Fruit fly (Drosophila melanogaster) whole organism, embryonic: ENCODE measurements around the gene beag.

ENCODE experiments used
- Asciz ChIP-seq: fragments of 200-800 bp; sonication (Bioruptor generic); optimal IDR thresholded peaks from 2 replicates; lab custom pipeline; 2017; ENCODE audit warnings: missing biosample characterization, mild to moderate bottlenecking, missing genetic modification characterization, missing genetic modification reagents
- CG10366 ChIP-seq: fragments of 200-800 bp; sonication (Bioruptor generic); IDR thresholded peaks from 2 replicates; pipeline ENCODE4 v1.3.6; 2022; ENCODE audit warnings: missing biosample characterization, missing genetic modification characterization
- CG10654 ChIP-seq: fragments of 200-800 bp; sonication (Bioruptor generic); optimal IDR thresholded peaks from 2 replicates; lab custom pipeline; 2016; ENCODE audit warnings: missing biosample characterization, missing genetic modification characterization
- CG13424 ChIP-seq: fragments of 200-800 bp; sonication (Bioruptor generic); optimal IDR thresholded peaks from 2 replicates; lab custom pipeline; 2019; ENCODE audit warnings: missing biosample characterization, mild to moderate bottlenecking, missing genetic modification characterization, moderate library complexity
- CG14965 ChIP-seq: fragments of 200-800 bp; sonication (Bioruptor generic); optimal IDR thresholded peaks from 2 replicates; lab custom pipeline; 2016; ENCODE audit warnings: missing biosample characterization, missing genetic modification characterization, borderline replicate concordance
- CG15514 ChIP-seq: fragments of 200-800 bp; sonication (Bioruptor generic); optimal IDR thresholded peaks from 3 replicates; lab custom pipeline; 2017; ENCODE audit warnings: missing biosample characterization, missing genetic modification characterization, mild to moderate bottlenecking, moderate library complexity, missing genetic modification reagents
- CG1602 ChIP-seq: fragments of 200-800 bp; sonication (Bioruptor generic); optimal IDR thresholded peaks from 3 replicates; lab custom pipeline; 2016; ENCODE audit warnings: missing biosample characterization, missing genetic modification characterization
- CG1603 ChIP-seq: fragments of 200-800 bp; sonication (Bioruptor generic); optimal IDR thresholded peaks from 2 replicates; lab custom pipeline; 2019; ENCODE audit warnings: missing biosample characterization, mild to moderate bottlenecking, missing genetic modification characterization, moderate library complexity
- CG17612 ChIP-seq: fragments of 200-800 bp; sonication (Bioruptor generic); IDR thresholded peaks from 2 replicates; pipeline ENCODE4 v1.3.6; 2022; ENCODE audit warnings: missing biosample characterization, missing genetic modification characterization
- CG17912 ChIP-seq: fragments of 200-800 bp; sonication (Bioruptor generic); optimal IDR thresholded peaks from 2 replicates; lab custom pipeline; 2018; ENCODE audit warnings: missing biosample characterization, mild to moderate bottlenecking, missing genetic modification characterization
- CG1792 ChIP-seq: fragments of 200-800 bp; sonication (Bioruptor generic); optimal IDR thresholded peaks from 2 replicates; lab custom pipeline; 2016; ENCODE audit warnings: missing biosample characterization, missing genetic modification characterization
- CG18262 ChIP-seq: fragments of 200-800 bp; optimal IDR thresholded peaks from 3 replicates; lab custom pipeline; 2019; ENCODE audit warnings: missing biosample characterization, mild to moderate bottlenecking, missing genetic modification characterization, moderate library complexity
- CG2129 ChIP-seq: fragments of 200-800 bp; sonication (Bioruptor generic); IDR thresholded peaks from 2 replicates; pipeline ENCODE4 v1.3.6; 2022; ENCODE audit warnings: missing biosample characterization, missing genetic modification characterization; ENCODE audit not compliant: partially characterized antibody
- CG2199 ChIP-seq: fragments of 200-800 bp; sonication (Bioruptor generic); IDR thresholded peaks from 3 replicates; pipeline ENCODE4 v1.3.6; 2022; ENCODE audit warnings: missing biosample characterization, missing genetic modification characterization
- CG2712 ChIP-seq: fragments of 200-800 bp; optimal IDR thresholded peaks from 3 replicates; lab custom pipeline; 2019; ENCODE audit warnings: missing biosample characterization, mild to moderate bottlenecking, missing genetic modification characterization, moderate library complexity
- CG3407 ChIP-seq: fragments of 200-800 bp; sonication (Bioruptor generic); optimal IDR thresholded peaks from 2 replicates; lab custom pipeline; 2018; ENCODE audit warnings: missing biosample characterization, mild to moderate bottlenecking, missing genetic modification characterization
- CG34422 ChIP-seq: fragments of 200-800 bp; sonication (Bioruptor generic); IDR thresholded peaks from 3 replicates; pipeline ENCODE4 v1.3.6; 2022; ENCODE audit warnings: missing biosample characterization, missing genetic modification characterization
- CG3838 ChIP-seq: fragments of 200-800 bp; sonication (Bioruptor generic); optimal IDR thresholded peaks from 3 replicates; lab custom pipeline; 2016; ENCODE audit warnings: missing biosample characterization, missing genetic modification characterization
- CG42726 ChIP-seq: fragments of 200-800 bp; sonication (Bioruptor generic); IDR thresholded peaks from 2 replicates; pipeline ENCODE4 v1.3.6; 2022; ENCODE audit warnings: missing biosample characterization, missing genetic modification characterization; ENCODE audit not compliant: partially characterized antibody
- CG4617 ChIP-seq: fragments of 200-800 bp; sonication (Bioruptor generic); optimal IDR thresholded peaks from 3 replicates; lab custom pipeline; 2016; ENCODE audit warnings: missing biosample characterization, missing genetic modification characterization, borderline replicate concordance
- CG4730 ChIP-seq: fragments of 200-800 bp; sonication (Bioruptor generic); IDR thresholded peaks from 2 replicates; pipeline ENCODE4 v1.3.6; 2022; ENCODE audit warnings: missing biosample characterization, missing genetic modification characterization
- CG6272 ChIP-seq: fragments of 200-800 bp; sonication (Bioruptor generic); IDR thresholded peaks from 2 replicates; pipeline ENCODE4 v1.3.6; 2022; ENCODE audit warnings: missing biosample characterization, missing genetic modification characterization
- CG7271 ChIP-seq: fragments of 200-800 bp; sonication (Bioruptor generic); optimal IDR thresholded peaks from 2 replicates; lab custom pipeline; 2018; ENCODE audit warnings: missing biosample characterization, mild to moderate bottlenecking, missing genetic modification characterization, moderate library complexity
- Dfd ChIP-seq, 2 experiments: fragments of >200 bp; optimal IDR thresholded peaks; 2 replicates each; lab custom pipeline; 2017; ENCODE audit warnings: missing biosample characterization in 2 of 2, missing genetic modification characterization in 2 of 2
- Hey ChIP-seq: fragments of 200-800 bp; sonication (Bioruptor generic); optimal IDR thresholded peaks from 3 replicates; lab custom pipeline; 2018; ENCODE audit warnings: missing biosample characterization, mild to moderate bottlenecking, missing genetic modification characterization
- Hmr ChIP-seq: fragments of 200-800 bp; sonication (Bioruptor generic); optimal IDR thresholded peaks from 3 replicates; lab custom pipeline; 2017; ENCODE audit warnings: mild to moderate bottlenecking, missing biosample characterization, missing genetic modification reagents, missing genetic modification characterization
- Lhr ChIP-seq: fragments of 200-800 bp; sonication (Bioruptor generic); optimal IDR thresholded peaks from 3 replicates; lab custom pipeline; 2017; ENCODE audit warnings: mild to moderate bottlenecking, missing biosample characterization, missing genetic modification reagents, missing genetic modification characterization
- Mad ChIP-seq: fragments of 200-800 bp; sonication (Bioruptor generic); optimal IDR thresholded peaks from 2 replicates; lab custom pipeline; 2016; ENCODE audit warnings: missing biosample characterization, missing genetic modification characterization
- NC2α ChIP-seq: fragments of 200-800 bp; sonication (Bioruptor generic); optimal IDR thresholded peaks from 2 replicates; lab custom pipeline; 2016; ENCODE audit warnings: missing biosample characterization, missing genetic modification characterization
- Ssrp ChIP-seq: fragments of 200-800 bp; sonication (Bioruptor generic); optimal IDR thresholded peaks from 2 replicates; lab custom pipeline; 2018; ENCODE audit warnings: missing biosample characterization, mild to moderate bottlenecking, missing genetic modification characterization, moderate library complexity
- ab ChIP-seq: fragments of 200-800 bp; sonication (Bioruptor generic); optimal IDR thresholded peaks from 2 replicates; lab custom pipeline; 2016; ENCODE audit warnings: missing biosample characterization, missing genetic modification characterization
- aop ChIP-seq: fragments of 200-800 bp; sonication (Bioruptor generic); IDR thresholded peaks from 2 replicates; pipeline ENCODE4 v1.3.6; 2022; ENCODE audit warnings: missing biosample characterization, missing genetic modification characterization
- ara ChIP-seq: fragments of 200-800 bp; sonication (Bioruptor generic); IDR thresholded peaks from 2 replicates; pipeline ENCODE4 v1.3.6; 2022; ENCODE audit warnings: missing biosample characterization, missing genetic modification characterization
- ci ChIP-seq: fragments of 200-800 bp; sonication (Bioruptor generic); IDR thresholded peaks from 3 replicates; pipeline ENCODE4 v1.3.6; 2022; ENCODE audit warnings: missing biosample characterization, missing genetic modification characterization
- croc ChIP-seq: fragments of 200-800 bp; sonication (Bioruptor generic); conservative IDR thresholded peaks from 3 replicates; pipeline ENCODE4 v1.3.6; 2022; ENCODE audit warnings: missing biosample characterization, missing genetic modification characterization
- dpn ChIP-seq, 2 experiments: fragments of 200-800 bp; sonication (Bioruptor generic); optimal IDR thresholded peaks; 3 replicates each; lab custom pipeline; 2016; ENCODE audit warnings: missing biosample characterization in 2 of 2, missing genetic modification characterization in 2 of 2
- en ChIP-seq: fragments of 200-800 bp; sonication (Bioruptor generic); optimal IDR thresholded peaks from 2 replicates; lab custom pipeline; 2016; ENCODE audit warnings: missing biosample characterization, missing genetic modification characterization
- esg ChIP-seq: fragments of 200-800 bp; sonication (Bioruptor generic); conservative IDR thresholded peaks from 2 replicates; pipeline ENCODE4 v1.3.6; 2022; ENCODE audit warnings: missing biosample characterization, missing genetic modification characterization
- grn ChIP-seq: fragments of 200-800 bp; sonication (Bioruptor generic); optimal IDR thresholded peaks from 3 replicates; lab custom pipeline; 2017; ENCODE audit warnings: missing biosample characterization, missing genetic modification characterization
- her ChIP-seq: fragments of 200-800 bp; sonication (Bioruptor generic); optimal IDR thresholded peaks from 2 replicates; lab custom pipeline; 2016; ENCODE audit warnings: missing biosample characterization, missing genetic modification characterization
- inv ChIP-seq: fragments of 200-800 bp; sonication (Bioruptor generic); IDR thresholded peaks from 2 replicates; pipeline ENCODE4 v1.3.6; 2022; ENCODE audit warnings: missing biosample characterization, missing genetic modification characterization; ENCODE audit not compliant: partially characterized antibody
- lbe ChIP-seq: fragments of 200-800 bp; sonication (Bioruptor generic); optimal IDR thresholded peaks from 2 replicates; lab custom pipeline; 2016; ENCODE audit warnings: missing biosample characterization, mild to moderate bottlenecking, missing genetic modification characterization
- phol ChIP-seq: fragments of 200-800 bp; sonication (Bioruptor generic); optimal IDR thresholded peaks from 3 replicates; lab custom pipeline; 2018; ENCODE audit warnings: missing biosample characterization, mild to moderate bottlenecking, missing genetic modification characterization, moderate library complexity
- pros ChIP-seq: fragments of 200-800 bp; sonication (Bioruptor generic); optimal IDR thresholded peaks from 3 replicates; lab custom pipeline; 2019; ENCODE audit warnings: missing biosample characterization, mild to moderate bottlenecking, missing genetic modification characterization, moderate library complexity
- pzg ChIP-seq: fragments of 200-800 bp; sonication (Bioruptor generic); optimal IDR thresholded peaks from 3 replicates; lab custom pipeline; 2018; ENCODE audit warnings: missing biosample characterization, mild to moderate bottlenecking, missing genetic modification characterization, moderate library complexity
- ranshi ChIP-seq: fragments of 200-800 bp; sonication (Bioruptor generic); IDR thresholded peaks from 2 replicates; pipeline ENCODE4 v1.3.6; 2022; ENCODE audit warnings: missing biosample characterization, missing genetic modification characterization
- scrt ChIP-seq: fragments of 200-800 bp; sonication (Bioruptor generic); optimal IDR thresholded peaks from 2 replicates; lab custom pipeline; 2018; ENCODE audit warnings: missing biosample characterization, mild to moderate bottlenecking, missing genetic modification characterization, moderate library complexity
- stc ChIP-seq: fragments of 200-800 bp; sonication (Bioruptor generic); IDR thresholded peaks from 2 replicates; pipeline ENCODE4 v1.3.6; 2022; ENCODE audit warnings: missing biosample characterization, missing genetic modification characterization
- trh ChIP-seq: fragments of 200-800 bp; sonication (Bioruptor generic); optimal IDR thresholded peaks from 2 replicates; lab custom pipeline; 2016; ENCODE audit warnings: missing biosample characterization, missing genetic modification characterization
- vvl ChIP-seq: fragments of 200-800 bp; sonication (Bioruptor generic); IDR thresholded peaks from 2 replicates; pipeline ENCODE4 v1.3.6; 2022; ENCODE audit warnings: missing biosample characterization, missing genetic modification characterization

beag gene

DNA sequence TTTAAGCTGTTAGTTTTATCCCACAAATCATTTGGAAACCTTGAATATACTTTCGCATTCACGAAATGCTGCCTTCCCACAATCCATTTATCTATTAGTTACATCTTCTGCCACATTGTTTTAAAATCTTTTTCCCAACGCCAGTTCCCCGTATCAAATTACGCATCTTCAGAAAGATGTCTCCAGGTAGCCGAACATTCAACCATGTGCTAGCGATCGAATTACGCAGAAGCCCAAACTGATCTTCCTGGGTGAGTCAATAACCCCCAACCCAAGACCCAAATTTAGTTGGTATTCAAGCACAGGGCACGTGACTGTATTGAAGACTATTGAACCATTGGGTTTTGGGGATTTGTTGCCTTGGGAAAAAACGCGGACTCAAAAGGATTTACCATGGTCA is 40.9 kb downstream of the beag start (continued):
- TF ChIP-seq dpn (GFP tag; optimal IDR thresholded peaks at IDR 0.05; lab: Kevin White, UChicago) = no peak
- TF ChIP-seq Mad = no peak
- TF ChIP-seq grn = peak; percentile 9
- no peak for TF ChIP-seq CG17612 (GFP tag; lab: Robert Waterston, UW)
- TF ChIP-seq her (GFP tag; lab: Kevin White, UChicago) = no peak
- no peak for TF ChIP-seq stc (GFP tag; lab: Robert Waterston, UW)
- TF ChIP-seq CG2199 = 0 out of 3 replicates have a peak, but pooled peaks have one; percentile 26
- TF ChIP-seq CG3838 = no peak
- no peak for TF ChIP-seq trh (GFP tag; lab: Kevin White, UChicago)
- TF ChIP-seq CG4730 (GFP tag; lab: Robert Waterston, UW) = no peak
- no peak for TF ChIP-seq phol (tag; lab: Kevin White, UChicago)

DNA sequence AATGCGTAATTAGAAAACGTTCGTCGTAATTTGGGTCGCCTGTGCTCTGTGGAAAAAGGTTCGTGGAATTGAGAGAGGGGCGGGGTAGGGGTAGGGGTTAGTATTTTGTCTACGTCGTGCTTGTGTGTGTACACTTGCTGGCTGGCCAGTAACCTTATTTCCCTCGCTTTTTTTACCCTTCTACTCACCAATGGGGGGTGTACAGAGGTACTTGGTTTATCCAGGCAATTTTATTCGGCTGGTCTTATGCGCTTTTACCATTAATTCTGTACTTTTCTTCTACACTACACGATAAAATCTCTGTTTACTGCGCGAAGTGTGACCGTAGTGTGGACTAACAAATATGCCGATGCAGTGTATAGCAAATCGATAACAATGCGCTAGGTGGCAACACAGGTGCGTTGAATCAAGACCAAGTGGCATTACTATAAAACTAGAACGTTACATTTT is 45.2 kb downstream of the beag start, which contains the start of gene tgo:
TSS of gene tgo (minus strand) at position 334 of the 450 bp plus-strand sequence.
- TF ChIP-seq CG13424 (tag; lab: Kevin White, UChicago) = no peak
- TF ChIP-seq CG1792 (GFP tag; lab: Kevin White, UChicago) = no peak
- peak; percentile 46 for TF ChIP-seq CG2712 (tag; lab: Kevin White, UChicago)
- TF ChIP-seq lbe (GFP tag; lab: Kevin White, UChicago) = no peak
- no peak for TF ChIP-seq Hmr
- TF ChIP-seq CG1603 = peak; percentile 82
- TF ChIP-seq CG17912 (GFP tag; lab: Kevin White, UChicago) = no peak
- no peak for TF ChIP-seq CG7271 (tag; lab: Kevin White, UChicago)
- no peak for TF ChIP-seq inv (GFP tag; lab: Robert Waterston, UW)
- TF ChIP-seq ranshi (GFP tag; lab: Robert Waterston, UW) = no peak
- TF ChIP-seq ara (GFP tag; lab: Robert Waterston, UW) = no peak
- peak; percentile 75 for TF ChIP-seq CG15514 (GFP tag; lab: Kevin White, UChicago)
- TF ChIP-seq Ssrp (tag; lab: Kevin White, UChicago) = no peak
- TF ChIP-seq CG10366 (GFP tag; lab: Robert Waterston, UW) = no peak
- TF ChIP-seq esg = no peak
- no peak for TF ChIP-seq CG42726 (GFP tag; lab: Robert Waterston, UW)
- TF ChIP-seq CG2129 (GFP tag; lab: Robert Waterston, UW) = no peak
- TF ChIP-seq ab (GFP tag; lab: Kevin White, UChicago) = no peak
- TF ChIP-seq ci = no peak
- TF ChIP-seq CG18262 (tag; lab: Kevin White, UChicago) = no peak
- no peak for TF ChIP-seq CG10654
- TF ChIP-seq scrt (GFP tag; lab: Kevin White, UChicago) = no peak
- no peak for TF ChIP-seq dpn (GFP tag; optimal IDR thresholded peaks at IDR 0.05; lab: Kevin White, UChicago)
- TF ChIP-seq CG4617 = peak; percentile 97
- TF ChIP-seq NC2α = no peak
- TF ChIP-seq Dfd (GFP tag; optimal IDR thresholded peaks at IDR 0.05; lab: Kevin White, UChicago) = no peak
- no peak for TF ChIP-seq CG6272 (GFP tag; lab: Robert Waterston, UW)
- TF ChIP-seq aop = no peak
- TF ChIP-seq her (GFP tag; lab: Kevin White, UChicago) = no peak
- peak; percentile 79 for TF ChIP-seq Lhr (GFP tag; lab: Kevin White, UChicago)
- TF ChIP-seq Asciz (GFP tag; lab: Kevin White, UChicago) = no peak
- TF ChIP-seq vvl (GFP tag; lab: Robert Waterston, UW) = no peak; the same call in 1 of the 2 replicates
- TF ChIP-seq CG14965 = no peak
- TF ChIP-seq Hey (tag; lab: Kevin White, UChicago) = no peak
- TF ChIP-seq pzg (GFP tag; lab: Kevin White, UChicago) = peak; percentile 96
- TF ChIP-seq CG1602 (GFP tag; lab: Kevin White, UChicago) = no peak
- no peak for TF ChIP-seq CG3407 (GFP tag; lab: Kevin White, UChicago)
- TF ChIP-seq en (GFP tag; lab: Kevin White, UChicago) = no peak
- no peak for TF ChIP-seq croc (GFP tag; lab: Robert Waterston, UW)
- peak; percentile 83; the same call in 1 of the 3 replicates for TF ChIP-seq CG34422 (GFP tag; lab: Robert Waterston, UW)
- TF ChIP-seq pros (GFP tag; lab: Kevin White, UChicago) = no peak
